Worm (Caenorhabditis elegans) whole organism, early embryonic: Measurements from ENCODE around the gene Y6E2A.4.

Source experiments
- F13C5.2 ChIP-seq: sonication (generic microtip); optimal IDR thresholded peaks from 2 replicates; lab custom pipeline; 2017; ENCODE audit warnings: mild to moderate bottlenecking, missing genetic modification characterization, inconsistent platforms, missing compliant biosample characterization
- aly-1 ChIP-seq: sonication (generic microtip); optimal IDR thresholded peaks from 2 replicates; lab custom pipeline; 2016; ENCODE audit warnings: missing genetic modification characterization, missing compliant biosample characterization
- ama-1 ChIP-seq: fragments of 150-350 bp; optimal IDR thresholded peaks from 2 replicates; lab custom pipeline; 2014
- ceh-36 ChIP-seq: sonication (generic microtip); optimal IDR thresholded peaks from 2 replicates; lab custom pipeline; 2016; ENCODE audit warnings: missing genetic modification characterization, inconsistent platforms, missing compliant biosample characterization
- ets-7 ChIP-seq: sonication (generic microtip); optimal IDR thresholded peaks from 2 replicates; lab custom pipeline; 2016; ENCODE audit warnings: missing genotype, missing genetic modification characterization, missing compliant biosample characterization
- flt-1 ChIP-seq: fragments of 200-800 bp; sonication (Bioruptor generic); IDR thresholded peaks from 2 replicates; pipeline ENCODE4 v1.3.6; 2022; ENCODE audit warnings: missing genetic modification characterization, missing compliant biosample characterization
- hmbx-1 ChIP-seq: sonication (generic microtip); optimal IDR thresholded peaks from 2 replicates; lab custom pipeline; 2016; ENCODE audit warnings: mild to moderate bottlenecking, missing genetic modification characterization, missing compliant biosample characterization
- hnd-1 ChIP-seq: sonication (generic microtip); optimal IDR thresholded peaks from 2 replicates; lab custom pipeline; 2016; ENCODE audit warnings: missing genetic modification characterization, missing compliant biosample characterization
- scrt-1 ChIP-seq: fragments of 200-800 bp; sonication (Bioruptor generic); IDR thresholded peaks from 2 replicates; pipeline ENCODE4 v1.3.6; 2022; ENCODE audit warnings: missing genetic modification characterization, missing compliant biosample characterization
- sea-1 ChIP-seq: fragments of 200-800 bp; sonication (Bioruptor generic); conservative IDR thresholded peaks from 2 replicates; pipeline ENCODE4 v1.3.6; 2022; ENCODE audit warnings: missing genetic modification characterization, missing compliant biosample characterization
- tbx-11 ChIP-seq: fragments of 200-800 bp; sonication (Bioruptor generic); IDR thresholded peaks from 2 replicates; pipeline ENCODE4 v1.3.6; 2022; ENCODE audit warnings: missing genetic modification characterization, missing compliant biosample characterization
- tbx-37 ChIP-seq: fragments of 200-800 bp; sonication (Bioruptor generic); conservative IDR thresholded peaks from 2 replicates; pipeline ENCODE4 v1.3.6; 2022; ENCODE audit warnings: missing genetic modification reagents, missing genetic modification characterization, missing compliant biosample characterization
- tra-4 ChIP-seq: sonication (generic microtip); optimal IDR thresholded peaks from 2 replicates; lab custom pipeline; 2017; ENCODE audit warnings: missing genetic modification characterization, missing compliant biosample characterization

DNA sequence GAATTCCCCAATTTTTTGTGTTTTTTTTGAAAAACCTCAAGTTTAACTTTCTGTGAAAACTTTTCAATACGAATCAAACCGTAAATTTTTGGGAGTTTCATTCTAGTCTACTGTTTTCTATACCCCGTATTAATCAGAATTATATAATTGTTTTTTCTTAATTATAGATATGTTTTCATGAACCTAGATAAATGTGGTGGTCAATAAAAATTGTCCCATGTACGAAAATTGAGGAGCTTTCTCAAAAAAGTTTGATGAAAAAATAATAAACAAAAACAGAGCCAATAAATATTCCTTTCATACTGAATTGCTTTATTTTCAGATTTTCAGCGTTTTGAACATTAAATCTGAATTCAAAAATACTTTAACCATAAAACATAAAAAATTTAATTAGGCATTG lies 6.2 kb downstream of the Y6E2A.4 start, which contains the start of gene Y6E2A.1:
- TF ChIP-seq tbx-37 (no peak), flt-1 (GFP tag; lab: Robert Waterston, UW) (no peak), ama-1 (lab: Kevin White, UChicago) (no peak), tbx-11 (GFP tag; lab: Robert Waterston, UW) (no peak), hmbx-1 (tag; lab: Kevin White, UChicago) (no peak), ets-7 (tag; lab: Kevin White, UChicago) (no peak), ceh-36 (no peak), hnd-1 (tag; lab: Kevin White, UChicago) (no peak), sea-1 (GFP tag; lab: Robert Waterston, UW) (no peak), aly-1 (no peak), scrt-1 (GFP tag; lab: Robert Waterston, UW) (no peak), F13C5.2 (tag; lab: Kevin White, UChicago) (no peak), tra-4 (tag; lab: Kevin White, UChicago) (no peak)
